Worm (Caenorhabditis elegans) whole organism, young adult: ENCODE results near the gene Y82E9BL.12.

Source experiments
- B0261.1 ChIP-seq: sonication (generic microtip); optimal IDR thresholded peaks from 2 replicates; lab custom pipeline; 2016; ENCODE audit warnings: mild to moderate bottlenecking, missing genetic modification characterization, moderate library complexity, missing compliant biosample characterization
- F33H1.4 ChIP-seq: fragments of 200-800 bp; sonication (Bioruptor generic); IDR thresholded peaks from 2 replicates; pipeline ENCODE4 v1.3.6; 2022; ENCODE audit warnings: missing genetic modification reagents, missing genetic modification characterization, missing compliant biosample characterization
- F39B2.1 ChIP-seq: fragments of 200-800 bp; sonication (Bioruptor generic); IDR thresholded peaks from 2 replicates; pipeline ENCODE4 v1.3.6; 2022; ENCODE audit warnings: missing genetic modification reagents, missing genetic modification characterization, missing compliant biosample characterization
- F52B5.7 ChIP-seq: sonication (generic microtip); optimal IDR thresholded peaks from 2 replicates; lab custom pipeline; 2016; ENCODE audit warnings: mild to moderate bottlenecking, missing genetic modification characterization, missing compliant biosample characterization
- F55B11.4 ChIP-seq: sonication (generic microtip); optimal IDR thresholded peaks from 2 replicates; lab custom pipeline; 2016; ENCODE audit warnings: missing compliant biosample characterization, missing genetic modification characterization, borderline replicate concordance; ENCODE audit not compliant: insufficient read depth
- F57A8.1 ChIP-seq: fragments of 200-800 bp; sonication (Bioruptor generic); optimal IDR thresholded peaks from 2 replicates; lab custom pipeline; 2018; ENCODE audit warnings: mild to moderate bottlenecking, missing genetic modification characterization, moderate library complexity, missing compliant biosample characterization
- K11D2.4 ChIP-seq: fragments of 200-800 bp; sonication (Bioruptor generic); IDR thresholded peaks from 2 replicates; pipeline ENCODE4 v1.3.6; 2022; ENCODE audit warnings: missing genetic modification reagents, missing genetic modification characterization, missing compliant biosample characterization
- ZK185.1 ChIP-seq: sonication (generic microtip); optimal IDR thresholded peaks from 2 replicates; lab custom pipeline; 2016; ENCODE audit warnings: mild to moderate bottlenecking, missing genetic modification characterization, missing compliant biosample characterization; ENCODE audit not compliant: poor library complexity, severe bottlenecking
- attf-6 ChIP-seq: fragments of 200-800 bp; sonication (Bioruptor generic); IDR thresholded peaks from 2 replicates; pipeline ENCODE4 v1.3.6; 2022; ENCODE audit warnings: missing genetic modification reagents, missing genetic modification characterization, missing compliant biosample characterization
- ccch-3 ChIP-seq: fragments of 200-800 bp; sonication (Bioruptor generic); optimal IDR thresholded peaks from 2 replicates; lab custom pipeline; 2018; ENCODE audit warnings: mild to moderate bottlenecking, missing genetic modification characterization, missing compliant biosample characterization
- cebp-1 ChIP-seq, 2 experiments: fragments of 200-800 bp in 1 of 2; sonication (Bioruptor generic) in 1 of 2; sonication (generic microtip) in 1 of 2; IDR thresholded peaks in 1 of 2; optimal IDR thresholded peaks in 1 of 2; 2 replicates each; pipeline versions ENCODE4 v1.3.6 to Lab custom; 2017 to 2022; ENCODE audit warnings: missing compliant biosample characterization in 2 of 2, missing genetic modification characterization in 2 of 2, mild to moderate bottlenecking in 1 of 2, missing genetic modification reagents in 1 of 2, moderate library complexity in 1 of 2
- ceh-100 ChIP-seq: fragments of 200-800 bp; sonication (Bioruptor generic); IDR thresholded peaks from 2 replicates; pipeline ENCODE4 v1.3.6; 2022; ENCODE audit warnings: missing genetic modification reagents, missing genetic modification characterization, missing compliant biosample characterization
- dox-1 ChIP-seq: fragments of 200-800 bp; sonication (Bioruptor generic); IDR thresholded peaks from 2 replicates; pipeline ENCODE4 v1.3.6; 2022; ENCODE audit warnings: missing genetic modification reagents, missing genetic modification characterization, missing compliant biosample characterization
- egl-44 ChIP-seq: fragments of 200-800 bp; sonication (Bioruptor generic); IDR thresholded peaks from 2 replicates; pipeline ENCODE4 v1.3.6; 2022; ENCODE audit warnings: missing genetic modification reagents, missing genetic modification characterization, missing compliant biosample characterization
- fkh-3 ChIP-seq: sonication (generic microtip); optimal IDR thresholded peaks from 2 replicates; lab custom pipeline; 2016; ENCODE audit warnings: mild to moderate bottlenecking, missing genetic modification characterization, missing compliant biosample characterization
- him-1 ChIP-seq: sonication (generic microtip); optimal IDR thresholded peaks from 2 replicates; lab custom pipeline; 2016; ENCODE audit warnings: missing genotype, missing genetic modification reagents, missing genetic modification characterization, missing compliant biosample characterization
- hsf-1 ChIP-seq: fragments of 200-800 bp; sonication (Bioruptor generic); IDR thresholded peaks from 2 replicates; pipeline ENCODE4 v1.3.6; 2022; ENCODE audit warnings: missing genetic modification reagents, missing genetic modification characterization, missing compliant biosample characterization
- let-607 ChIP-seq, 2 experiments: fragments of 200-800 bp in 1 of 2; sonication (Bioruptor generic) in 1 of 2; sonication (generic microtip) in 1 of 2; optimal IDR thresholded peaks; 2 replicates each; lab custom pipeline; 2016 to 2018; ENCODE audit warnings: mild to moderate bottlenecking in 2 of 2, missing compliant biosample characterization in 2 of 2, missing genetic modification characterization in 2 of 2, moderate library complexity in 2 of 2, missing genotype in 1 of 2
- lin-54 ChIP-seq: fragments of 200-800 bp; sonication (Bioruptor generic); optimal IDR thresholded peaks from 2 replicates; lab custom pipeline; 2018; ENCODE audit warnings: mild to moderate bottlenecking, missing genetic modification characterization, missing compliant biosample characterization
- lir-1 ChIP-seq: fragments of 200-800 bp; sonication (Bioruptor generic); conservative IDR thresholded peaks from 2 replicates; pipeline ENCODE4 v1.3.6; 2022; ENCODE audit warnings: missing genetic modification reagents, missing genetic modification characterization, missing compliant biosample characterization
- lsy-27 ChIP-seq: sonication (generic microtip); optimal IDR thresholded peaks from 2 replicates; lab custom pipeline; 2017; ENCODE audit warnings: missing genetic modification characterization, mild to moderate bottlenecking, missing compliant biosample characterization, antibody characterized with exemption, missing genotype, borderline replicate concordance; ENCODE audit not compliant: insufficient read depth
- madf-10 ChIP-seq: sonication (generic microtip); optimal IDR thresholded peaks from 2 replicates; lab custom pipeline; 2016; ENCODE audit warnings: mild to moderate bottlenecking, missing genetic modification characterization, missing compliant biosample characterization
- madf-8 ChIP-seq: fragments of 200-800 bp; sonication (Bioruptor generic); conservative IDR thresholded peaks from 2 replicates; pipeline ENCODE4 v1.3.6; 2022; ENCODE audit warnings: missing genetic modification reagents, missing genetic modification characterization, missing compliant biosample characterization
- mel-28 ChIP-seq: sonication (generic microtip); optimal IDR thresholded peaks from 2 replicates; lab custom pipeline; 2016; ENCODE audit warnings: borderline replicate concordance, mild to moderate bottlenecking, missing genetic modification characterization, missing compliant biosample characterization
- mes-4 ChIP-seq: sonication (generic microtip); optimal IDR thresholded peaks from 2 replicates; lab custom pipeline; 2016; ENCODE audit warnings: missing genotype, missing genetic modification characterization, missing compliant biosample characterization
- nfyb-1 ChIP-seq: fragments of 200-800 bp; sonication (Bioruptor generic); IDR thresholded peaks from 2 replicates; pipeline ENCODE4 v1.3.6; 2022; ENCODE audit warnings: missing genetic modification reagents, missing genetic modification characterization, missing compliant biosample characterization
- nhr-80 ChIP-seq: sonication (generic microtip); optimal IDR thresholded peaks from 2 replicates; lab custom pipeline; 2016; ENCODE audit warnings: missing genetic modification characterization, missing compliant biosample characterization
- nhr-90 ChIP-seq: sonication (generic microtip); optimal IDR thresholded peaks from 2 replicates; lab custom pipeline; 2016; ENCODE audit warnings: missing genotype, mild to moderate bottlenecking, missing genetic modification characterization, missing compliant biosample characterization
- pbrm-1 ChIP-seq: fragments of 200-800 bp; sonication (Bioruptor generic); IDR thresholded peaks from 2 replicates; pipeline ENCODE4 v1.3.6; 2022; ENCODE audit warnings: missing genetic modification reagents, missing genetic modification characterization, missing compliant biosample characterization
- rpc-1 ChIP-seq, 2 experiments: fragments of 150-350 bp in 1 of 2; sonication (generic microtip) in 1 of 2; optimal IDR thresholded peaks; 2 replicates each; lab custom pipeline; 2014 to 2018; ENCODE audit warnings: missing biosample characterization in 1 of 2, missing genetic modification characterization in 1 of 2, missing genetic modification reagents in 1 of 2, missing genotype in 1 of 2
- sdz-38 ChIP-seq: sonication (generic microtip); optimal IDR thresholded peaks from 2 replicates; lab custom pipeline; 2016; ENCODE audit warnings: missing genotype, missing genetic modification characterization, missing compliant biosample characterization
- snpc-3.4 ChIP-seq: sonication (generic microtip); optimal IDR thresholded peaks from 2 replicates; lab custom pipeline; 2017; ENCODE audit warnings: missing genetic modification characterization, mild to moderate bottlenecking, missing compliant biosample characterization, antibody characterized with exemption, moderate library complexity, missing genotype, missing genetic modification reagents
- somi-1 ChIP-seq: fragments of 200-800 bp; sonication (Bioruptor generic); optimal IDR thresholded peaks from 2 replicates; lab custom pipeline; 2018; ENCODE audit warnings: mild to moderate bottlenecking, missing genetic modification characterization, missing compliant biosample characterization
- xnd-1 ChIP-seq: sonication (generic microtip); optimal IDR thresholded peaks from 2 replicates; lab custom pipeline; 2016; ENCODE audit warnings: missing genotype, missing genetic modification reagents, missing genetic modification characterization, missing compliant biosample characterization
- zim-3 ChIP-seq: sonication (generic microtip); optimal IDR thresholded peaks from 2 replicates; lab custom pipeline; 2017; ENCODE audit warnings: mild to moderate bottlenecking, missing genetic modification characterization, moderate library complexity, missing compliant biosample characterization
- ztf-25 ChIP-seq: fragments of 200-800 bp; sonication (Bioruptor generic); IDR thresholded peaks from 2 replicates; pipeline ENCODE4 v1.3.6; 2022; ENCODE audit warnings: missing genetic modification reagents, missing genetic modification characterization, missing compliant biosample characterization
- ztf-26 ChIP-seq: sonication (generic microtip); optimal IDR thresholded peaks from 2 replicates; lab custom pipeline; 2017; ENCODE audit warnings: missing genetic modification characterization, missing compliant biosample characterization
- ztf-3 ChIP-seq: fragments of 200-800 bp; sonication (Bioruptor generic); optimal IDR thresholded peaks from 2 replicates; lab custom pipeline; 2018; ENCODE audit warnings: mild to moderate bottlenecking, missing genetic modification characterization, missing compliant biosample characterization

Y82E9BL.12 gene

ce11 chrIII:1345694-1346093, 36.7 kb downstream of the Y82E9BL.12 start, which contains the start of gene Y82E9BL.6:
Y82E9BL.6 (minus strand) TSS chrIII:1345794.
- no peak for TF ChIP-seq ccch-3 (GFP tag; lab: Kevin White, UChicago)
- no peak for TF ChIP-seq him-1 (tag; lab: Kevin White, UChicago)
- TF ChIP-seq egl-44 (GFP tag; lab: Robert Waterston, UW), result no peak
- TF ChIP-seq hsf-1 (GFP tag; lab: Robert Waterston, UW), result no peak
- no peak for TF ChIP-seq snpc-3.4 (tag; lab: Kevin White, UChicago)

ce11 chrIII:1347003-1347402, 38.0 kb downstream of the Y82E9BL.12 start:
- no peak for TF ChIP-seq ceh-100
- no peak for TF ChIP-seq F55B11.4 (tag; lab: Kevin White, UChicago)
- no peak for TF ChIP-seq madf-10 (tag; lab: Kevin White, UChicago)
- TF ChIP-seq attf-6 (GFP tag; lab: Robert Waterston, UW), result no peak
- TF ChIP-seq mes-4, result no peak
- no peak for TF ChIP-seq sdz-38 (tag; lab: Kevin White, UChicago)
- no peak for TF ChIP-seq K11D2.4
- no peak for TF ChIP-seq lin-54 (GFP tag; lab: Kevin White, UChicago)
- no peak for TF ChIP-seq ztf-26
- TF ChIP-seq xnd-1 (tag; lab: Kevin White, UChicago), result no peak
- no peak for TF ChIP-seq ztf-3 (GFP tag; lab: Kevin White, UChicago)
- no peak for TF ChIP-seq F52B5.7 (tag; lab: Kevin White, UChicago)
- TF ChIP-seq F33H1.4 (GFP tag; lab: Robert Waterston, UW), result no peak
- TF ChIP-seq, all 124 proteins: peak for 0

- TF ChIP-seq him-1 (tag; lab: Kevin White, UChicago), result no peak
Measured at ce11 chrIII:1347539-1347938, 38.6 kb downstream of the Y82E9BL.12 start, which contains the start of gene Y82E9BL.5. Y82E9BL.5 (minus strand) TSS chrIII:1347639.

- peak; percentile 15 for TF ChIP-seq nhr-80 (tag; lab: Kevin White, UChicago)
- no peak for TF ChIP-seq cebp-1 (GFP tag; IDR thresholded peaks at IDR 0.05; lab: Robert Waterston, UW)
- TF ChIP-seq cebp-1 (tag; optimal IDR thresholded peaks at IDR 0.05; lab: Kevin White, UChicago), result no peak
Measured at ce11 chrIII:1349313-1349712, 40.3 kb downstream of the Y82E9BL.12 start, which contains the start of gene fbxa-25. fbxa-25 (minus strand) TSS chrIII:1349450.

ce11 chrIII:1350745-1351144, 41.8 kb downstream of the Y82E9BL.12 start, which contains the start of gene Y82E9BL.3:
Y82E9BL.3 (minus strand) TSS chrIII:1350845.
- TF ChIP-seq ztf-25 (GFP tag; lab: Robert Waterston, UW) (no peak), ZK185.1 (tag; lab: Kevin White, UChicago) (no peak), fkh-3 (tag; lab: Kevin White, UChicago) (no peak), ccch-3 (GFP tag; lab: Kevin White, UChicago) (no peak)

ce11 chrIII:1354523-1354922, 45.5 kb downstream of the Y82E9BL.12 start:
- TF ChIP-seq mel-28 (tag; lab: Kevin White, UChicago) (no peak), let-607 (tag; optimal IDR thresholded peaks at IDR 0.05; lab: Kevin White, UChicago) (no peak), dox-1 (GFP tag; lab: Robert Waterston, UW) (no peak), madf-8 (GFP tag; lab: Robert Waterston, UW) (no peak), sdz-38 (tag; lab: Kevin White, UChicago) (no peak), nhr-80 (tag; lab: Kevin White, UChicago) (no peak), F39B2.1 (no peak), pbrm-1 (GFP tag; lab: Robert Waterston, UW) (no peak), nhr-90 (no peak), zim-3 (tag; lab: Kevin White, UChicago) (no peak), hsf-1 (GFP tag; lab: Robert Waterston, UW) (no peak), F57A8.1 (GFP tag; lab: Kevin White, UChicago) (no peak), somi-1 (GFP tag; lab: Kevin White, UChicago) (no peak), nfyb-1 (GFP tag; lab: Robert Waterston, UW) (0 out of 2 replicates have a peak, but pooled peaks have one; percentile 36), B0261.1 (tag; lab: Kevin White, UChicago) (peak; percentile 68), lir-1 (GFP tag; lab: Robert Waterston, UW) (no peak), xnd-1 (tag; lab: Kevin White, UChicago) (no peak), lsy-27 (tag; lab: Kevin White, UChicago) (no peak), rpc-1 (optimal IDR thresholded peaks at IDR 0.05; lab: Kevin White, UChicago) (peak; percentile 49), rpc-1 (tag; optimal IDR thresholded peaks at IDR 0.05; lab: Kevin White, UChicago) (peak; percentile 72)
